Worm (Caenorhabditis elegans): ENCODE measurements around the gene srsx-1.

- TF ChIP-seq pqm-1 (tag; optimal IDR thresholded peaks at IDR 0.05) (no peak), unc-130 (GFP tag; optimal IDR thresholded peaks at IDR 0.05) (no peak), nhr-11 (tag; optimal IDR thresholded peaks at IDR 0.05) (no peak), madf-5 (GFP tag; IDR thresholded peaks at IDR 0.05) (no peak), mep-1 (tag; optimal IDR thresholded peaks at IDR 0.05) (no peak), nhr-76 (tag; optimal IDR thresholded peaks at IDR 0.05) (no peak), pha-4 (GFP tag; IDR thresholded peaks at IDR 0.05) (no peak), pha-4 (tag; optimal IDR thresholded peaks at IDR 0.05) (no peak), nhr-41 (GFP tag; IDR thresholded peaks at IDR 0.05) (no peak), daf-12 (tag; optimal IDR thresholded peaks at IDR 0.05) (no peak), egl-43 (GFP tag; IDR thresholded peaks at IDR 0.05) (no peak), R02D3.7 (tag; optimal IDR thresholded peaks at IDR 0.05) (no peak), nhr-28 (tag; optimal IDR thresholded peaks at IDR 0.05) (no peak)
These were observed 10.4 kb downstream of the srsx-1 start, which contains the start of gene srz-66 for ce11 chrV:17167457-17167856.

Measured in whole organism, L4 larva.